Worm (Caenorhabditis elegans) whole organism, late embryonic: ENCODE data around the gene tdp-1.

ENCODE experiments used
- ama-1 ChIP-seq: fragments of 150-350 bp; optimal IDR thresholded peaks from 2 replicates; lab custom pipeline; 2014
- ceh-6 ChIP-seq: fragments of 200-800 bp; sonication (Bioruptor generic); optimal IDR thresholded peaks from 2 replicates; lab custom pipeline; 2018; ENCODE audit warnings: mild to moderate bottlenecking, missing genetic modification characterization, missing compliant biosample characterization
- dmd-4 ChIP-seq: sonication (generic microtip); optimal IDR thresholded peaks from 2 replicates; lab custom pipeline; 2016; ENCODE audit warnings: borderline replicate concordance, missing genetic modification characterization, missing compliant biosample characterization
- dve-1 ChIP-seq: sonication (generic microtip); optimal IDR thresholded peaks from 2 replicates; lab custom pipeline; 2017; ENCODE audit warnings: antibody characterized with exemption, mild to moderate bottlenecking, missing genetic modification characterization, missing compliant biosample characterization
- fkh-6 ChIP-seq: sonication (generic microtip); optimal IDR thresholded peaks from 2 replicates; lab custom pipeline; 2016; ENCODE audit warnings: missing genetic modification characterization, missing compliant biosample characterization
- hlh-6 ChIP-seq: sonication (generic microtip); optimal IDR thresholded peaks from 2 replicates; lab custom pipeline; 2016; ENCODE audit warnings: missing genotype, missing genetic modification characterization, missing compliant biosample characterization
- lin-11 ChIP-seq: fragments of 200-800 bp; sonication (Bioruptor generic); optimal IDR thresholded peaks from 2 replicates; lab custom pipeline; 2018; ENCODE audit warnings: mild to moderate bottlenecking, missing genetic modification characterization, missing compliant biosample characterization
- npax-4 ChIP-seq: sonication (generic microtip); optimal IDR thresholded peaks from 2 replicates; lab custom pipeline; 2016; ENCODE audit warnings: missing genetic modification characterization, missing compliant biosample characterization
- odd-2 ChIP-seq: sonication (generic microtip); optimal IDR thresholded peaks from 2 replicates; lab custom pipeline; 2017; ENCODE audit warnings: antibody characterized with exemption, mild to moderate bottlenecking, missing genetic modification characterization, missing compliant biosample characterization
- sox-2 ChIP-seq: fragments of 200-800 bp; sonication (Bioruptor generic); IDR thresholded peaks from 2 replicates; pipeline ENCODE4 v1.3.6; 2022; ENCODE audit warnings: missing genetic modification reagents, missing genetic modification characterization, missing compliant biosample characterization
- sox-4 ChIP-seq: sonication (generic microtip); optimal IDR thresholded peaks from 2 replicates; lab custom pipeline; 2017; ENCODE audit warnings: mild to moderate bottlenecking, missing genetic modification characterization, inconsistent platforms, missing compliant biosample characterization
- ztf-16 ChIP-seq: sonication (generic microtip); optimal IDR thresholded peaks from 2 replicates; lab custom pipeline; 2017; ENCODE audit warnings: missing genetic modification characterization, missing compliant biosample characterization

DNA sequence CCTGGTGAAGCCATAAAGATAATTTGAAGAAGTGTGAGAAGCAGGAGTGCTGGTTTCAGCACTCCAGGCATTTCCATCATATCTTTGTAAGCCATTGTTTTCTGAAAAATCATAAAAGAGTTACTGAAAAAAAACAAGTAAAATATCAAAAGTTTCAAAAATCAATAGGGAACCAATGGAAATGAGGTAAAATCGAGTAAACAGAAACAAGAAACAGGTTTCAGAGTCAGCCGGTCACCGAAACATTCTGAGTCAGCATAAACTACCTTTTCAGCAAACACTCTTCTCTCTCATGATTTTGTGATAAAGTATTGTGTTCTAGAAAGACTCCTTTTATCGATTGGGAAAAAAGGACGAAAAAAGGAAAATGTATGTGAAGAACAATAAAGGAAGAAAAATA, 8.2 kb upstream of the tdp-1 start, which contains the start of gene C18E9.9:
- no peak for TF ChIP-seq sox-4 (tag; lab: Kevin White, UChicago)
- TF ChIP-seq odd-2 (tag; lab: Kevin White, UChicago), result no peak
- TF ChIP-seq lin-11 (tag; lab: Kevin White, UChicago), result no peak
- no peak for TF ChIP-seq npax-4 (tag; lab: Kevin White, UChicago)
- TF ChIP-seq sox-2 (GFP tag; lab: Robert Waterston, UW), result no peak
- TF ChIP-seq ama-1 (lab: Kevin White, UChicago), result no peak
- TF ChIP-seq ceh-6, result no peak
- TF ChIP-seq dve-1, result no peak
- TF ChIP-seq fkh-6 (tag; lab: Kevin White, UChicago), result no peak
- no peak for TF ChIP-seq dmd-4 (tag; lab: Kevin White, UChicago)
- TF ChIP-seq hlh-6 (tag; lab: Kevin White, UChicago), result no peak
- TF ChIP-seq ztf-16 (tag; lab: Kevin White, UChicago), result no peak
